Worm (Caenorhabditis elegans) whole organism, mixed stage, embryonic: ENCODE results near the gene scl-7.
A peak's percentile ranks its signal among the peaks of the same experiment; 100 is the strongest.

Source experiments
- blmp-1 ChIP-seq: fragments of 150-350 bp; optimal IDR thresholded peaks from 2 replicates; lab custom pipeline; 2014; ENCODE audit warnings: missing biosample characterization, missing genetic modification characterization
- ceh-39 ChIP-seq: fragments of 150-350 bp; optimal IDR thresholded peaks from 2 replicates; lab custom pipeline; 2014; ENCODE audit warnings: missing biosample characterization, missing genetic modification characterization
- elt-1 ChIP-seq: sonication (generic microtip); optimal IDR thresholded peaks from 2 replicates; lab custom pipeline; 2017; ENCODE audit warnings: missing genetic modification characterization, mild to moderate bottlenecking, missing compliant biosample characterization, antibody characterized with exemption, moderate library complexity, borderline replicate concordance; ENCODE audit not compliant: insufficient read depth
- elt-3 ChIP-seq: fragments of 150-350 bp; optimal IDR thresholded peaks from 2 replicates; lab custom pipeline; 2014; ENCODE audit warnings: missing biosample characterization, missing genetic modification characterization
- mab-5 ChIP-seq: fragments of 150-350 bp; optimal IDR thresholded peaks from 2 replicates; lab custom pipeline; 2014; ENCODE audit warnings: missing biosample characterization, missing genetic modification characterization
- nhr-28 ChIP-seq: fragments of 150-350 bp; optimal IDR thresholded peaks from 2 replicates; lab custom pipeline; 2014; ENCODE audit warnings: missing biosample characterization, missing genetic modification characterization
- sem-2 ChIP-seq: fragments of 200-800 bp; sonication (Bioruptor generic); optimal IDR thresholded peaks from 2 replicates; lab custom pipeline; 2018; ENCODE audit warnings: mild to moderate bottlenecking, missing genetic modification characterization, missing compliant biosample characterization
- snpc-4 ChIP-seq: fragments of 150-350 bp; optimal IDR thresholded peaks from 2 replicates; lab custom pipeline; 2014; ENCODE audit warnings: missing biosample characterization, missing genetic modification characterization
- unc-120 ChIP-seq: sonication (generic microtip); optimal IDR thresholded peaks from 2 replicates; lab custom pipeline; 2017; ENCODE audit warnings: missing genetic modification characterization, missing compliant biosample characterization; ENCODE audit not compliant: poor library complexity, severe bottlenecking
- unc-62 ChIP-seq: fragments of 150-350 bp; optimal IDR thresholded peaks from 2 replicates; lab custom pipeline; 2014; ENCODE audit warnings: missing biosample characterization, missing genetic modification reagents, missing genetic modification characterization
- ztf-11 ChIP-seq: fragments of 150-350 bp; optimal IDR thresholded peaks from 2 replicates; lab custom pipeline; 2014; ENCODE audit warnings: missing biosample characterization, missing genetic modification characterization

DNA sequence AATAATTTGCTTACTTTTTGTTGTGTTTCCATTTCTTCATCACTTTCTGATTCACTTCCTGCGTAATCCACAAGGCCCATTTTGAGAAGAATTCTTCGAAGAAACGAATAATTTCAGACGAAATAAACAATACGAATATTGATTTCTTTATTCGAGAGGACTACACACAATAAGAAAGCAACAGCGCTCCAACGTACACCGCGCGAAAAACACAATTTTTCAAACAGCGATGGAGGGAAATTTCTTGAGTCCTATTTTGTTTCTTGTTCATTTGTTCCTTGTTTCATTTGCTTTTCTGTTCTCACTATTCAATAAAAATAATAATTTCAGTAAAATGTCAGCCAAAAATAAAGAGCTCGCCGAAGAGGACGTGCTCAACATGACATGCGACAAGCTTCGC lies 23.4 kb downstream of the scl-7 start, which contains the start of the genes prcc-1 and C39E9.12:
- TF ChIP-seq sem-2 (GFP tag; lab: Kevin White, UChicago) (no peak), unc-120 (no peak), elt-3 (tag; lab: Kevin White, UChicago) (no peak), snpc-4 (no peak), ceh-39 (tag; lab: Kevin White, UChicago) (peak; percentile 76), blmp-1 (tag; lab: Kevin White, UChicago) (no peak), nhr-28 (tag; lab: Kevin White, UChicago) (no peak), unc-62 (GFP tag; lab: Kevin White, UChicago) (peak; percentile 33), mab-5 (no peak), ztf-11 (tag; lab: Kevin White, UChicago) (no peak), elt-1 (tag; lab: Kevin White, UChicago) (no peak)
